Fruit fly (Drosophila melanogaster): Measurements from ENCODE around the gene flr.

DNA sequence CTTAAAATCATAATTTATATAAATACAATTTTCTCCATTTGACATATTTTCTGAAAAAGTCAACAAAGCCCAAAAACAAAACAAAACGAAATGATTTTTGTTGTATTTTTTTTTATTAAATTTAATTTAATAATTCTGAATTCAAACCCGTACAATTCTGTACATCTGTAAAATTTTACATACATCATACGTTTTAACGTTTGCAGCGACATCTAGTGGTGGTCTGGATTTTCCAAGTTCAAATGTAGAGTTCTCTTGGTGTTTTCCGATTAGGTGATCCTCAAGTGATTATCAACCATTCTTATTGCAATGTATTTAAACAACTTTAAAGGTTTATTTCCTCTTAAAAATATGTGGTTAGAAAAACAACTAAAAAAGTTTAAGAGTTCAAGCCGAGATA, 1.6 kb upstream of the flr start:
- TF ChIP-seq gl (tag; optimal IDR thresholded peaks at IDR 0.05): no peak
- no peak for TF ChIP-seq Pif1A (GFP tag; optimal IDR thresholded peaks at IDR 0.05)
- TF ChIP-seq D1 (tag; optimal IDR thresholded peaks at IDR 0.05): peak; percentile 93
- TF ChIP-seq Pif1B (GFP tag; optimal IDR thresholded peaks at IDR 0.05): no peak
- TF ChIP-seq CG4496 (GFP tag; IDR thresholded peaks at IDR 0.05): no peak
- TF ChIP-seq CG10348 (GFP tag; IDR thresholded peaks at IDR 0.05): no peak
- TF ChIP-seq EcR (GFP tag; optimal IDR thresholded peaks at IDR 0.05): peak; percentile 25
- TF ChIP-seq CG15710 (tag; optimal IDR thresholded peaks at IDR 0.05): no peak
- TF ChIP-seq CG12605 (GFP tag; IDR thresholded peaks at IDR 0.05): no peak

Measured in whole organism, pupa.